Fruit fly (Drosophila melanogaster) whole organism, embryonic: ENCODE results near the gene dyw.

Source experiments
- Asciz ChIP-seq: fragments of 200-800 bp; sonication (Bioruptor generic); optimal IDR thresholded peaks from 2 replicates; lab custom pipeline; 2017; ENCODE audit warnings: missing biosample characterization, mild to moderate bottlenecking, missing genetic modification characterization, missing genetic modification reagents
- CG1024 ChIP-seq: fragments of 200-800 bp; sonication (Bioruptor generic); IDR thresholded peaks from 2 replicates; pipeline ENCODE4 v1.3.6; 2022; ENCODE audit warnings: missing biosample characterization, missing genetic modification characterization
- CG11560 ChIP-seq: fragments of 200-800 bp; sonication (Bioruptor generic); IDR thresholded peaks from 3 replicates; pipeline ENCODE4 v1.3.6; 2022; ENCODE audit warnings: missing biosample characterization, missing genetic modification characterization
- CG12219 ChIP-seq: fragments of 200-800 bp; sonication (Bioruptor generic); optimal IDR thresholded peaks from 3 replicates; lab custom pipeline; 2018; ENCODE audit warnings: missing biosample characterization, mild to moderate bottlenecking, missing genetic modification characterization
- CG1233 ChIP-seq: fragments of 200-800 bp; sonication (Bioruptor generic); optimal IDR thresholded peaks from 4 replicates; lab custom pipeline; 2018; ENCODE audit warnings: missing biosample characterization, mild to moderate bottlenecking, missing genetic modification characterization
- CG12769 ChIP-seq: fragments of 200-800 bp; sonication (Bioruptor generic); optimal IDR thresholded peaks from 2 replicates; lab custom pipeline; 2019; ENCODE audit warnings: missing biosample characterization, mild to moderate bottlenecking, missing genetic modification characterization, moderate library complexity
- CG13424 ChIP-seq: fragments of 200-800 bp; sonication (Bioruptor generic); optimal IDR thresholded peaks from 2 replicates; lab custom pipeline; 2019; ENCODE audit warnings: missing biosample characterization, mild to moderate bottlenecking, missing genetic modification characterization, moderate library complexity
- CG13894 ChIP-seq: fragments of 200-800 bp; sonication (Bioruptor generic); optimal IDR thresholded peaks from 3 replicates; lab custom pipeline; 2018; ENCODE audit warnings: missing biosample characterization, mild to moderate bottlenecking, missing genetic modification characterization, moderate library complexity
- CG1792 ChIP-seq: fragments of 200-800 bp; sonication (Bioruptor generic); optimal IDR thresholded peaks from 2 replicates; lab custom pipeline; 2016; ENCODE audit warnings: missing biosample characterization, missing genetic modification characterization
- CG2199 ChIP-seq: fragments of 200-800 bp; sonication (Bioruptor generic); IDR thresholded peaks from 3 replicates; pipeline ENCODE4 v1.3.6; 2022; ENCODE audit warnings: missing biosample characterization, missing genetic modification characterization
- CG30403 ChIP-seq: fragments of 200-800 bp; sonication (Bioruptor generic); optimal IDR thresholded peaks from 3 replicates; lab custom pipeline; 2016; ENCODE audit warnings: missing biosample characterization, missing genetic modification characterization
- CG3065 ChIP-seq: fragments of 200-800 bp; sonication (Bioruptor generic); optimal IDR thresholded peaks from 2 replicates; lab custom pipeline; 2016; ENCODE audit warnings: missing biosample characterization, missing genetic modification characterization
- CG31224 ChIP-seq: fragments of 200-800 bp; sonication (Bioruptor generic); IDR thresholded peaks from 2 replicates; pipeline ENCODE4 v1.3.6; 2022; ENCODE audit warnings: missing biosample characterization, missing genetic modification characterization
- CG32532 ChIP-seq: fragments of 200-800 bp; sonication (Bioruptor generic); IDR thresholded peaks from 2 replicates; pipeline ENCODE4 v1.3.6; 2022; ENCODE audit warnings: missing biosample characterization, missing genetic modification characterization
- CG33213 ChIP-seq: fragments of 200-800 bp; sonication (Bioruptor generic); optimal IDR thresholded peaks from 3 replicates; lab custom pipeline; 2016; ENCODE audit warnings: missing biosample characterization, missing genetic modification characterization
- CG4282 ChIP-seq: fragments of 200-800 bp; sonication (Bioruptor generic); optimal IDR thresholded peaks from 2 replicates; lab custom pipeline; 2016; ENCODE audit warnings: missing biosample characterization, missing genetic modification characterization
- CG4328 ChIP-seq: fragments of 200-800 bp; sonication (Bioruptor generic); optimal IDR thresholded peaks from 3 replicates; lab custom pipeline; 2017; ENCODE audit warnings: missing biosample characterization, missing genetic modification reagents, missing genetic modification characterization
- CG4424 ChIP-seq: fragments of 200-800 bp; sonication (Bioruptor generic); optimal IDR thresholded peaks from 3 replicates; lab custom pipeline; 2016; ENCODE audit warnings: missing biosample characterization, missing genetic modification characterization
- CG4617 ChIP-seq: fragments of 200-800 bp; sonication (Bioruptor generic); optimal IDR thresholded peaks from 3 replicates; lab custom pipeline; 2016; ENCODE audit warnings: missing biosample characterization, missing genetic modification characterization, borderline replicate concordance
- CG6689 ChIP-seq: fragments of 200-800 bp; sonication (Bioruptor generic); IDR thresholded peaks from 2 replicates; pipeline ENCODE4 v1.3.6; 2022; ENCODE audit warnings: missing biosample characterization, missing genetic modification characterization
- CG9437 ChIP-seq: fragments of 200-800 bp; sonication (Bioruptor generic); optimal IDR thresholded peaks from 2 replicates; lab custom pipeline; 2018; ENCODE audit warnings: missing biosample characterization, mild to moderate bottlenecking, missing genetic modification characterization
- CG9876 ChIP-seq: fragments of 200-800 bp; sonication (Bioruptor generic); optimal IDR thresholded peaks from 2 replicates; lab custom pipeline; 2016; ENCODE audit warnings: missing biosample characterization, missing genetic modification characterization
- Chrac-16 ChIP-seq: fragments of 200-800 bp; sonication (Bioruptor generic); optimal IDR thresholded peaks from 3 replicates; lab custom pipeline; 2016; ENCODE audit warnings: missing biosample characterization, missing genetic modification characterization
- Dek ChIP-seq: fragments of 200-800 bp; sonication (Bioruptor generic); optimal IDR thresholded peaks from 3 replicates; lab custom pipeline; 2019; ENCODE audit warnings: missing biosample characterization, mild to moderate bottlenecking, missing genetic modification characterization, moderate library complexity
- Hey ChIP-seq: fragments of 200-800 bp; sonication (Bioruptor generic); optimal IDR thresholded peaks from 3 replicates; lab custom pipeline; 2018; ENCODE audit warnings: missing biosample characterization, mild to moderate bottlenecking, missing genetic modification characterization
- MTF-1 ChIP-seq: fragments of 200-800 bp; sonication (Bioruptor generic); optimal IDR thresholded peaks from 2 replicates; lab custom pipeline; 2018; ENCODE audit warnings: missing biosample characterization, mild to moderate bottlenecking, missing genetic modification characterization, borderline replicate concordance
- Mrtf ChIP-seq: fragments of 200-800 bp; sonication (Bioruptor generic); IDR thresholded peaks from 3 replicates; pipeline ENCODE4 v1.3.6; 2022; ENCODE audit warnings: missing biosample characterization, missing genetic modification characterization
- Nf-YB ChIP-seq: fragments of 200-800 bp; sonication (Bioruptor generic); optimal IDR thresholded peaks from 3 replicates; lab custom pipeline; 2019; ENCODE audit warnings: missing biosample characterization, mild to moderate bottlenecking, missing genetic modification characterization, moderate library complexity
- Ravus ChIP-seq: fragments of 200-800 bp; sonication (Bioruptor generic); IDR thresholded peaks from 2 replicates; pipeline ENCODE4 v1.3.6; 2022; ENCODE audit warnings: missing biosample characterization, missing genetic modification characterization
- Sin3A ChIP-seq: fragments of >200 bp; optimal IDR thresholded peaks from 2 replicates; lab custom pipeline; 2018
- Six4 ChIP-seq: fragments of 200-800 bp; sonication (Bioruptor generic); optimal IDR thresholded peaks from 2 replicates; lab custom pipeline; 2016; ENCODE audit warnings: missing biosample characterization, missing genetic modification characterization
- Sry-β ChIP-seq: fragments of 200-800 bp; sonication (Bioruptor generic); optimal IDR thresholded peaks from 2 replicates; lab custom pipeline; 2018; ENCODE audit warnings: missing biosample characterization, mild to moderate bottlenecking, missing genetic modification characterization, moderate library complexity
- YL-1 ChIP-seq: fragments of 200-800 bp; sonication (Bioruptor generic); optimal IDR thresholded peaks from 3 replicates; lab custom pipeline; 2017; ENCODE audit warnings: missing biosample characterization, mild to moderate bottlenecking, missing genetic modification characterization
- cato ChIP-seq: fragments of 200-800 bp; sonication (Bioruptor generic); optimal IDR thresholded peaks from 2 replicates; lab custom pipeline; 2016; ENCODE audit warnings: missing biosample characterization, missing genetic modification characterization, borderline replicate concordance
- ci ChIP-seq: fragments of 200-800 bp; sonication (Bioruptor generic); IDR thresholded peaks from 3 replicates; pipeline ENCODE4 v1.3.6; 2022; ENCODE audit warnings: missing biosample characterization, missing genetic modification characterization
- crc ChIP-seq: fragments of 200-800 bp; sonication (Bioruptor generic); optimal IDR thresholded peaks from 2 replicates; lab custom pipeline; 2016; ENCODE audit warnings: missing biosample characterization, missing genetic modification characterization
- dpn ChIP-seq, 2 experiments: fragments of 200-800 bp; sonication (Bioruptor generic); optimal IDR thresholded peaks; 3 replicates each; lab custom pipeline; 2016; ENCODE audit warnings: missing biosample characterization in 2 of 2, missing genetic modification characterization in 2 of 2
- dysf ChIP-seq: fragments of 200-800 bp; sonication (Bioruptor generic); IDR thresholded peaks from 3 replicates; pipeline ENCODE4 v1.3.6; 2022; ENCODE audit warnings: missing biosample characterization, missing genetic modification characterization
- fd3F ChIP-seq: fragments of 200-800 bp; sonication (Bioruptor generic); optimal IDR thresholded peaks from 2 replicates; lab custom pipeline; 2018; ENCODE audit warnings: missing biosample characterization, mild to moderate bottlenecking, missing genetic modification characterization, moderate library complexity
- fd64A ChIP-seq: fragments of 200-800 bp; sonication (Bioruptor generic); optimal IDR thresholded peaks from 3 replicates; lab custom pipeline; 2018; ENCODE audit warnings: missing biosample characterization, mild to moderate bottlenecking, missing genetic modification characterization
- ftz-f1 ChIP-seq: fragments of 200-800 bp; sonication (Bioruptor generic); optimal IDR thresholded peaks from 2 replicates; lab custom pipeline; 2016; ENCODE audit warnings: missing biosample characterization, missing genetic modification characterization
- gem ChIP-seq: fragments of 200-800 bp; sonication (Bioruptor generic); optimal IDR thresholded peaks from 2 replicates; lab custom pipeline; 2019; ENCODE audit warnings: missing biosample characterization, mild to moderate bottlenecking, missing genetic modification characterization, moderate library complexity
- grau ChIP-seq: fragments of 200-800 bp; optimal IDR thresholded peaks from 3 replicates; lab custom pipeline; 2019; ENCODE audit warnings: missing biosample characterization, mild to moderate bottlenecking, missing genetic modification characterization, moderate library complexity
- nom ChIP-seq: fragments of 200-800 bp; sonication (Bioruptor generic); optimal IDR thresholded peaks from 2 replicates; lab custom pipeline; 2017; ENCODE audit warnings: missing biosample characterization, missing genetic modification characterization, mild to moderate bottlenecking, moderate library complexity, missing genetic modification reagents
- otp ChIP-seq: fragments of 200-800 bp; sonication (Bioruptor generic); IDR thresholded peaks from 3 replicates; pipeline ENCODE4, ENCODE4 v1.3.6; 2022; ENCODE audit warnings: missing biosample characterization, missing genetic modification characterization
- psq ChIP-seq: fragments of 200-800 bp; sonication (Bioruptor generic); optimal IDR thresholded peaks from 2 replicates; lab custom pipeline; 2017; ENCODE audit warnings: missing biosample characterization, missing genetic modification characterization
- row ChIP-seq: fragments of 200-800 bp; sonication (Bioruptor generic); IDR thresholded peaks from 3 replicates; pipeline ENCODE4 v1.3.6; 2022; ENCODE audit warnings: missing biosample characterization, missing genetic modification characterization
- sisA ChIP-seq: fragments of 200-800 bp; sonication (Bioruptor generic); IDR thresholded peaks from 2 replicates; pipeline ENCODE4 v1.3.6; 2022; ENCODE audit warnings: missing biosample characterization, missing genetic modification characterization
- tio ChIP-seq: fragments of 200-800 bp; sonication (Bioruptor generic); optimal IDR thresholded peaks from 2 replicates; lab custom pipeline; 2017; ENCODE audit warnings: missing biosample characterization, missing genetic modification characterization, inconsistent platforms
- twi ChIP-seq: fragments of 200-800 bp; optimal IDR thresholded peaks from 2 replicates; lab custom pipeline; 2019; ENCODE audit warnings: missing biosample characterization, mild to moderate bottlenecking, missing genetic modification characterization, moderate library complexity
- usp ChIP-seq: fragments of >200 bp; optimal IDR thresholded peaks from 2 replicates; lab custom pipeline; 2017; ENCODE audit warnings: missing biosample characterization, missing genetic modification characterization
- wek ChIP-seq: fragments of 200-800 bp; sonication (Bioruptor generic); optimal IDR thresholded peaks from 3 replicates; lab custom pipeline; 2018; ENCODE audit warnings: missing biosample characterization, mild to moderate bottlenecking, missing genetic modification characterization, moderate library complexity

dyw gene

dm6 chrX:2743020-2743419 is 49.3 kb upstream of the dyw start (continued):
- TF ChIP-seq tio (GFP tag; lab: Kevin White, UChicago) (peak; percentile 69), Six4 (GFP tag; lab: Kevin White, UChicago) (peak; percentile 56), CG12769 (tag; lab: Kevin White, UChicago) (peak; percentile 71), Hey (tag; lab: Kevin White, UChicago) (peak; percentile 29), cato (GFP tag; lab: Kevin White, UChicago) (no peak), dpn (GFP tag; optimal IDR thresholded peaks at IDR 0.05; lab: Kevin White, UChicago) (peak; percentile 80 to 88), Sry-β (no peak), dysf (GFP tag; lab: Robert Waterston, UW) (peak; percentile 92), CG4617 (peak; percentile 28), CG3065 (peak; percentile 24), wek (GFP tag; lab: Kevin White, UChicago) (no peak), MTF-1 (peak; percentile 15), Dek (peak; percentile 72), sisA (GFP tag; lab: Robert Waterston, UW) (peak; percentile 80), usp (GFP tag; lab: Kevin White, UChicago) (no peak), CG2199 (no peak), Chrac-16 (peak; percentile 64), CG30403 (GFP tag; lab: Kevin White, UChicago) (peak; percentile 72), CG11560 (tag; lab: Robert Waterston, UW) (peak; percentile 75), CG13424 (tag; lab: Kevin White, UChicago) (peak; percentile 74), fd64A (no peak), CG1792 (GFP tag; lab: Kevin White, UChicago) (peak; percentile 80), Sin3A (lab: Kevin White, UChicago) (no peak), CG9437 (GFP tag; lab: Kevin White, UChicago) (peak; percentile 1), otp (GFP tag; lab: Robert Waterston, UW) (peak; percentile 83; the same call in 2 of the 3 replicates), CG1233 (GFP tag; lab: Kevin White, UChicago) (peak; percentile 52), CG33213 (peak; percentile 59), CG4424 (peak; percentile 57), Mrtf (GFP tag; lab: Robert Waterston, UW) (peak; percentile 85), Nf-YB (GFP tag; lab: Kevin White, UChicago) (peak; percentile 41), fd3F (peak; percentile 85), gem (tag; lab: Kevin White, UChicago) (peak; percentile 84), CG6689 (peak; percentile 84), crc (GFP tag; lab: Kevin White, UChicago) (peak; percentile 78), nom (GFP tag; lab: Kevin White, UChicago) (no peak), ci (GFP tag; lab: Robert Waterston, UW) (peak; percentile 86), YL-1 (no peak), grau (tag; lab: Kevin White, UChicago) (peak; percentile 73), CG4282 (peak; percentile 75), Ravus (GFP tag; lab: Robert Waterston, UW) (peak; percentile 81), twi (tag; lab: Kevin White, UChicago) (no peak), CG13894 (tag; lab: Kevin White, UChicago) (peak; percentile 74), psq (GFP tag; lab: Kevin White, UChicago) (no peak), CG4328 (no peak), CG32532 (GFP tag; lab: Robert Waterston, UW) (peak; percentile 95), CG31224 (GFP tag; lab: Robert Waterston, UW) (peak; percentile 85), row (GFP tag; lab: Robert Waterston, UW) (peak; percentile 93), Asciz (GFP tag; lab: Kevin White, UChicago) (peak; percentile 47), CG1024 (GFP tag; lab: Robert Waterston, UW) (peak; percentile 37; the same call in 1 of the 2 replicates), CG12219 (GFP tag; lab: Kevin White, UChicago) (peak; percentile 65), ftz-f1 (GFP tag; lab: Kevin White, UChicago) (no peak), CG9876 (GFP tag; lab: Kevin White, UChicago) (peak; percentile 64)
